Worm (Caenorhabditis elegans): ENCODE measurements around the gene rab-37.

Gene rab-37

DNA sequence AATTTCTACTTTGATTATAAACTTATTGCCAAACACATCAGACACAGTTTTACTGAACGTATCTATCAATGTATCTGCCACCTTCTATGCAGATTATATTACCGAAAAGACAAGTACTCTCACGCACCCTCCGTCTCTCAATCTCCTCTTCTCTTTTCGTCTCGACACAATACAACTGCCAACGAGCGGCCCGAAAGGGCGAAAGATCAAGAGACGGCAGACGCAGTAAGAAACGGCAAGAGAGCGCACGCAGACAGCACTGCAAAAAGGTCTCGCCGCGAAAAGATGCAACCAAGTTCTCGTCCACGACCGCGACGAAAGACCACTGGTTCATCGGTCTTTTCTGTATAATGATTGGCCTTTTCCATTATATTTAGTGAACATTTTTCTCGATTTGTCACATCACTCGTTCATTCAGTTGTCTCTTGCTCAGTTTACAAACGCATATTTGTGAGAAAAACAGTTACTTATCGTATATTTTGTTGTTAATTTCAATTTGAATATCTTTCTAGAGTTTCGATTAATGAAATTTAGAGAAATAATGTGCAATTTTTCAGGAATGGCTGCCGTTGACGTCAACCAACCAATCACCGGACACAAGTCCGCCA is 45.0 kb downstream of the rab-37 start, which contains the start of gene vha-12:
TSS of gene vha-12 (plus strand) at position 558 of the 608 bp plus-strand sequence.
- no peak for TF ChIP-seq snpc-1.1 (tag; optimal IDR thresholded peaks at IDR 0.05; ENCODE audit: insufficient read depth)
- no peak for TF ChIP-seq ceh-91 (GFP tag; IDR thresholded peaks at IDR 0.05)
- peak; percentile 94 for TF ChIP-seq hmg-1.2 (GFP tag; IDR thresholded peaks at IDR 0.05)
- TF ChIP-seq T07F8.4 (tag; optimal IDR thresholded peaks at IDR 0.05) = no peak
- TF ChIP-seq ceh-27 (GFP tag; optimal IDR thresholded peaks at IDR 0.05) = peak; percentile 89
- 0 out of 2 replicates have a peak, but pooled peaks have one; percentile 13 for TF ChIP-seq egrh-3 (GFP tag; IDR thresholded peaks at IDR 0.05)
- TF ChIP-seq nhr-80 (tag; optimal IDR thresholded peaks at IDR 0.05) = peak; percentile 96
- peak; percentile 88 for TF ChIP-seq dox-1 (GFP tag; IDR thresholded peaks at IDR 0.05)
- TF ChIP-seq lsl-1 (GFP tag; optimal IDR thresholded peaks at IDR 0.05) = no peak
- TF ChIP-seq F23B12.7 (tag; optimal IDR thresholded peaks at IDR 0.05; ENCODE audit: insufficient read depth) = peak; percentile 50
- peak; percentile 35 for TF ChIP-seq tlf-1 (GFP tag; optimal IDR thresholded peaks at IDR 0.05)
- TF ChIP-seq tbp1 (GFP tag; optimal IDR thresholded peaks at IDR 0.05) = peak; percentile 46
- TF ChIP-seq Y56A3A.18 (GFP tag; IDR thresholded peaks at IDR 0.05) = no peak
- peak; percentile 77 for TF ChIP-seq ztf-26 (tag; optimal IDR thresholded peaks at IDR 0.05)
- no peak for TF ChIP-seq F55B11.4 (tag; optimal IDR thresholded peaks at IDR 0.05; ENCODE audit: borderline replicate concordance, insufficient read depth)
- no peak for TF ChIP-seq Y53F4B.3 (GFP tag; IDR thresholded peaks at IDR 0.05)
- TF ChIP-seq C06A6.2 (GFP tag; conservative IDR thresholded peaks at IDR 0.05) = peak; percentile 80
- no peak for TF ChIP-seq bed-1 (GFP tag; IDR thresholded peaks at IDR 0.05)
- TF ChIP-seq hlh-12 (tag; optimal IDR thresholded peaks at IDR 0.05) = no peak
- TF ChIP-seq atf-7 (tag; optimal IDR thresholded peaks at IDR 0.05) = peak; percentile 63
- peak; percentile 82 for TF ChIP-seq let-607 (tag; optimal IDR thresholded peaks at IDR 0.05)
- peak; percentile 52 for TF ChIP-seq ets-4 (GFP tag; optimal IDR thresholded peaks at IDR 0.05)
- TF ChIP-seq C17E4.6 (GFP tag; IDR thresholded peaks at IDR 0.05) = 0 out of 2 replicates have a peak, but pooled peaks have one; percentile 12
- TF ChIP-seq B0336.3 (GFP tag; IDR thresholded peaks at IDR 0.05) = peak; percentile 66; the same call in 1 of the 2 replicates
- no peak for TF ChIP-seq nhr-27 (tag; optimal IDR thresholded peaks at IDR 0.05)
- TF ChIP-seq athp-1 (tag; optimal IDR thresholded peaks at IDR 0.05) = peak; percentile 35
- peak; percentile 57; the same call in 1 of the 2 replicates for TF ChIP-seq hmg-20 (GFP tag; IDR thresholded peaks at IDR 0.05)
- TF ChIP-seq F39B2.1 (GFP tag; IDR thresholded peaks at IDR 0.05) = no peak
- peak; percentile 16 for TF ChIP-seq efl-1 (GFP tag; optimal IDR thresholded peaks at IDR 0.05)
- TF ChIP-seq chd-7 (tag; optimal IDR thresholded peaks at IDR 0.05) = peak; percentile 73
- peak; percentile 84 for TF ChIP-seq nfyb-1 (GFP tag; IDR thresholded peaks at IDR 0.05)
- peak; percentile 84 for TF ChIP-seq attf-5 (GFP tag; optimal IDR thresholded peaks at IDR 0.05)
- peak; percentile 78 for TF ChIP-seq mcd-1 (GFP tag; IDR thresholded peaks at IDR 0.05)
- peak; percentile 83 for TF ChIP-seq K11D2.4 (GFP tag; IDR thresholded peaks at IDR 0.05)
- TF ChIP-seq dpff-1 (tag; optimal IDR thresholded peaks at IDR 0.05) = no peak
- TF ChIP-seq snpc-4 (GFP tag; optimal IDR thresholded peaks at IDR 0.05) = no peak
- peak in 1 of 4 experiments; percentile 54 for TF ChIP-seq snpc-4 (tag; optimal IDR thresholded peaks at IDR 0.05)
- peak; percentile 10 for TF ChIP-seq B0035.1 (tag; optimal IDR thresholded peaks at IDR 0.05)
- TF ChIP-seq repo-1 (tag; optimal IDR thresholded peaks at IDR 0.05) = peak; percentile 70
- peak; percentile 80 for TF ChIP-seq Y67H2A.10 (GFP tag; conservative IDR thresholded peaks at IDR 0.05)
- no peak for TF ChIP-seq ccch-3 (GFP tag; optimal IDR thresholded peaks at IDR 0.05)
- no peak for TF ChIP-seq nhr-90 (tag; optimal IDR thresholded peaks at IDR 0.05)
- TF ChIP-seq ztf-6 (GFP tag; IDR thresholded peaks at IDR 0.05) = no peak
- no peak for TF ChIP-seq ceh-58 (GFP tag; IDR thresholded peaks at IDR 0.05)
- peak; percentile 40; the same call in 1 of the 2 replicates for TF ChIP-seq rcor-1 (GFP tag; IDR thresholded peaks at IDR 0.05)
- no peak for TF ChIP-seq die-1 (tag; optimal IDR thresholded peaks at IDR 0.05)
- TF ChIP-seq F10E7.11 (tag; optimal IDR thresholded peaks at IDR 0.05) = no peak
- TF ChIP-seq F57A8.1 (GFP tag; optimal IDR thresholded peaks at IDR 0.05) = peak; percentile 28
